Worm (Caenorhabditis elegans): ENCODE results near the gene Y6E2A.7.

ce11 chrV:15719570-15719969, at the start of gene Y6E2A.7:
- TF ChIP-seq lin-35 (GFP tag; optimal IDR thresholded peaks at IDR 0.05): no peak
- no peak for TF ChIP-seq Y79H2A.3 (GFP tag; conservative IDR thresholded peaks at IDR 0.05)
- no peak for TF ChIP-seq ztf-25 (GFP tag; IDR thresholded peaks at IDR 0.05)
- TF ChIP-seq madf-3 (GFP tag; IDR thresholded peaks at IDR 0.05): no peak
- TF ChIP-seq nfya-1 (tag; optimal IDR thresholded peaks at IDR 0.05; ENCODE audit: borderline replicate concordance, insufficient read depth): no peak
- no peak for TF ChIP-seq tlf-1 (GFP tag; optimal IDR thresholded peaks at IDR 0.05)
- TF ChIP-seq lir-1 (GFP tag; conservative IDR thresholded peaks at IDR 0.05): no peak
- no peak for TF ChIP-seq pha-4 (tag; optimal IDR thresholded peaks at IDR 0.05)
- no peak for TF ChIP-seq F23B12.7 (tag; optimal IDR thresholded peaks at IDR 0.05; ENCODE audit: insufficient read depth)

Measured in whole organism, young adult.